Fruit fly (Drosophila melanogaster): Measurements from ENCODE around the gene laf.

laf gene

dm6 chr3R:4878433-4878832, at the start of gene laf:
laf (minus strand) TSS chr3R:4878533.
- no peak for TF ChIP-seq CG8478 (optimal IDR thresholded peaks at IDR 0.05)
- no peak for TF ChIP-seq CTCF (optimal IDR thresholded peaks at IDR 0.05)

dm6 chr3R:4914439-4914880, 36.1 kb upstream of the laf start:
- TF ChIP-seq CTCF (optimal IDR thresholded peaks at IDR 0.05) = no peak
- TF ChIP-seq CG8478 (optimal IDR thresholded peaks at IDR 0.05) = no peak

dm6 chr3R:4913181-4913580, 34.8 kb upstream of the laf start:
- no peak for TF ChIP-seq CG8478 (optimal IDR thresholded peaks at IDR 0.05)
- TF ChIP-seq CTCF (optimal IDR thresholded peaks at IDR 0.05) = no peak

dm6 chr3R:4912130-4912549, 33.8 kb upstream of the laf start:
- no peak for TF ChIP-seq CTCF (optimal IDR thresholded peaks at IDR 0.05)
- no peak for TF ChIP-seq CG8478 (optimal IDR thresholded peaks at IDR 0.05)

- no peak for TF ChIP-seq CTCF (optimal IDR thresholded peaks at IDR 0.05)
These were observed 32.6 kb upstream of the laf start for dm6 chr3R:4910839-4911341.

dm6 chr3R:4910365-4910810, 32.1 kb upstream of the laf start, which contains the start of gene Cdep:
Cdep (plus strand) TSS chr3R:4910552.
- TF ChIP-seq CG8478 (optimal IDR thresholded peaks at IDR 0.05) = no peak
- TF ChIP-seq CTCF (optimal IDR thresholded peaks at IDR 0.05) = peak; percentile 3 to 10

- TF ChIP-seq CG8478 (optimal IDR thresholded peaks at IDR 0.05) = no peak
- no peak for TF ChIP-seq CTCF (optimal IDR thresholded peaks at IDR 0.05)
These were observed 28.3 kb upstream of the laf start for dm6 chr3R:4906627-4906940.

- TF ChIP-seq CG8478 (optimal IDR thresholded peaks at IDR 0.05) = no peak
- TF ChIP-seq CTCF (optimal IDR thresholded peaks at IDR 0.05) = peak; percentile 39 to 69
These were observed 27.7 kb upstream of the laf start, which contains the start of gene Gnf1 for dm6 chr3R:4905764-4906626. Gnf1 (plus strand) TSS chr3R:4906622.

dm6 chr3R:4904844-4905243, 26.5 kb upstream of the laf start:
- TF ChIP-seq CG8478 (optimal IDR thresholded peaks at IDR 0.05) = no peak
- no peak for TF ChIP-seq CTCF (optimal IDR thresholded peaks at IDR 0.05)

- TF ChIP-seq CG8478 (optimal IDR thresholded peaks at IDR 0.05) = no peak
- TF ChIP-seq CTCF (optimal IDR thresholded peaks at IDR 0.05) = no peak
These were observed 25.2 kb upstream of the laf start for dm6 chr3R:4903565-4903964.

dm6 chr3R:4901782-4902181, 23.4 kb upstream of the laf start:
- no peak for TF ChIP-seq CTCF (optimal IDR thresholded peaks at IDR 0.05)
- no peak for TF ChIP-seq CG8478 (optimal IDR thresholded peaks at IDR 0.05)

dm6 chr3R:4901189-4901588, 22.9 kb upstream of the laf start:
- TF ChIP-seq CTCF (optimal IDR thresholded peaks at IDR 0.05) (no peak), CG8478 (optimal IDR thresholded peaks at IDR 0.05) (no peak)

- TF ChIP-seq CG8478 (optimal IDR thresholded peaks at IDR 0.05) (no peak), CTCF (optimal IDR thresholded peaks at IDR 0.05) (no peak)
These were observed 22.1 kb upstream of the laf start for dm6 chr3R:4900435-4900834.

dm6 chr3R:4896946-4897345, 18.6 kb upstream of the laf start:
- TF ChIP-seq CG8478 (optimal IDR thresholded peaks at IDR 0.05) (no peak), CTCF (optimal IDR thresholded peaks at IDR 0.05) (no peak)

dm6 chr3R:4895553-4895952, 17.2 kb upstream of the laf start:
- TF ChIP-seq CTCF (optimal IDR thresholded peaks at IDR 0.05) (no peak), CG8478 (optimal IDR thresholded peaks at IDR 0.05) (no peak)

dm6 chr3R:4886086-4886812, 7.9 kb upstream of the laf start:
- TF ChIP-seq CTCF (optimal IDR thresholded peaks at IDR 0.05) (no peak), CG8478 (optimal IDR thresholded peaks at IDR 0.05) (no peak)

Measured in S2 (cell line).